Fruit fly (Drosophila melanogaster): ENCODE measurements around the gene Nepl6.

The Nepl6 gene

DNA sequence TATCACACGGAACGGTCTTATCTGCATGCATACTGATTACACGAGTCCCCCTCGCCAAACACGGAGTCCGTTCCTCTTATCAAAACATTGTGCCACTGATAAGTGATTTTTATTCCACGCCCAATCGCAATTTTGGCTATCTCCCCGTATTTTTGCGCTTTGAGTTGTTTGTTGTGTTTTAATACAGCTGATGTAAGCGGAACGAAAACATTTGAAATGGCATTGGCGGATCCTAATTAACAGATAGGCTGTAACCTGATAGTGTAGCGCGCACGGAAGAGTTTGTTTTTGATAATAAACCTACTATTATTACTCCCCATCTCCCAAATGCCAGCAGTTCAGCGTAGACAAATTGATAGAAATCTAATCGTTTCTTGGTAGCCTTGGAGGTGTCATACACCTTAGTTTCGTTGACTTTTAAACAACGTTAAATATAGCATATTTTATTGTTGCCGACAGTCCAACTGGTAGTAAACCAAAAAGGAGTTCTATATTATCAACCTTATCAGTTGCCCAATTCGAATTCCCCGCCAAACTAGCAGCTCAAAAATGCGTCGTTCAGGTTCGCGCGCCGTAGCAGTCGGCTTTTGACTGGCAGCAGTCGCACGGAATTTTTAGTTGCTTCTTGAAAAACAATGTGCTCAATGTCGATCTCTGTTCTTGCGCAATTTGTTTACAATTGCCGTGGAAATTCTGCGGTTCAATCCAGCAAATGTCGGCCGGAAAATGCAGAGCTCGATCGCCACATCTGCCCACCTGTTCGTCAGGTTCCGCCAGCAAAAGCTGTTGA lies 42.0 kb downstream of the Nepl6 start (continued):
- TF ChIP-seq CG11560 (tag; IDR thresholded peaks at IDR 0.05) (no peak), eve (GFP tag; optimal IDR thresholded peaks at IDR 0.05) (no peak), Myb (GFP tag; optimal IDR thresholded peaks at IDR 0.05) (peak; percentile 34), hbn (GFP tag; IDR thresholded peaks at IDR 0.05; ENCODE audit: partially characterized antibody) (0 out of 2 replicates have a peak, but pooled peaks have one; percentile 20), klu (GFP tag; IDR thresholded peaks at IDR 0.05) (no peak), chinmo (GFP tag; IDR thresholded peaks at IDR 0.05; ENCODE audit: partially characterized antibody) (0 out of 4 replicates have a peak, but pooled peaks have one; percentile 19), zf30C (GFP tag; optimal IDR thresholded peaks at IDR 0.05) (no peak), onecut (GFP tag; IDR thresholded peaks at IDR 0.05) (no peak), Xrp1 (GFP tag; IDR thresholded peaks at IDR 0.05) (no peak), CG10267 (tag; optimal IDR thresholded peaks at IDR 0.05) (peak; percentile 23), fd64A (GFP tag; optimal IDR thresholded peaks at IDR 0.05) (no peak), CG7928 (GFP tag; optimal IDR thresholded peaks at IDR 0.05) (peak; percentile 22), lbe (GFP tag; optimal IDR thresholded peaks at IDR 0.05) (no peak), CG32772 (GFP tag; IDR thresholded peaks at IDR 0.05) (no peak), GATAe (GFP tag; conservative IDR thresholded peaks at IDR 0.05) (peak; percentile 79), CG12071 (GFP tag; optimal IDR thresholded peaks at IDR 0.05) (no peak), cwo (GFP tag; optimal IDR thresholded peaks at IDR 0.05) (peak; percentile 47), emc (GFP tag; optimal IDR thresholded peaks at IDR 0.05) (no peak), CG7839 (tag; optimal IDR thresholded peaks at IDR 0.05) (peak; percentile 13), CG32532 (GFP tag; IDR thresholded peaks at IDR 0.05) (0 out of 2 replicates have a peak, but pooled peaks have one; percentile 5), Dip2 (GFP tag; IDR thresholded peaks at IDR 0.05) (no peak), CG8944 (GFP tag; optimal IDR thresholded peaks at IDR 0.05) (no peak), MESR4 (GFP tag; optimal IDR thresholded peaks at IDR 0.05) (peak; percentile 43), br (optimal IDR thresholded peaks at IDR 0.05) (no peak), CG10274 (GFP tag; optimal IDR thresholded peaks at IDR 0.05) (peak; percentile 83), CG14050 (GFP tag; IDR thresholded peaks at IDR 0.05) (no peak), CG1832 (GFP tag; optimal IDR thresholded peaks at IDR 0.05) (no peak), Bdp1 (GFP tag; optimal IDR thresholded peaks at IDR 0.05) (no peak), Med (GFP tag) (peak; percentile 86), ken (GFP tag; IDR thresholded peaks at IDR 0.05) (0 out of 3 replicates have a peak, but pooled peaks have one; percentile 19), sens (GFP tag) (peak; percentile 67), CG16779 (GFP tag; IDR thresholded peaks at IDR 0.05) (0 out of 2 replicates have a peak, but pooled peaks have one; percentile 31), CG9876 (GFP tag; optimal IDR thresholded peaks at IDR 0.05) (no peak), CG6791 (GFP tag; IDR thresholded peaks at IDR 0.05; ENCODE audit: partially characterized antibody) (peak; percentile 60; the same call in 2 of the 3 replicates), CG17829 (tag; optimal IDR thresholded peaks at IDR 0.05) (peak; percentile 31), kay (GFP tag; optimal IDR thresholded peaks at IDR 0.05) (no peak), exex (tag; optimal IDR thresholded peaks at IDR 0.05) (peak; percentile 100), gce (GFP tag; IDR thresholded peaks at IDR 0.05) (no peak; the same call in 2 of the 3 replicates), vnd (GFP tag; IDR thresholded peaks at IDR 0.05; ENCODE audit: partially characterized antibody) (no peak), CTCF (GFP tag; optimal IDR thresholded peaks at IDR 0.05) (peak; percentile 31), grn (GFP tag; optimal IDR thresholded peaks at IDR 0.05) (peak; percentile 90), h (optimal IDR thresholded peaks at IDR 0.05) (no peak)

dm6 chr2L:6341246-6341645 lies 44.1 kb downstream of the Nepl6 start:
- TF ChIP-seq tap (tag; optimal IDR thresholded peaks at IDR 0.05) (no peak), HHEX (GFP tag; optimal IDR thresholded peaks at IDR 0.05) (no peak), MESR4 (GFP tag; optimal IDR thresholded peaks at IDR 0.05) (no peak), Rfx (GFP tag; IDR thresholded peaks at IDR 0.05) (no peak)

Data from whole organism, embryonic.